Fruit fly (Drosophila melanogaster) whole organism: ENCODE results near the gene CG15212.

Experiments used
- CG8478 ChIP-seq: fragments of >200 bp; optimal IDR thresholded peaks from 2 replicates; lab custom pipeline; 2018; ENCODE audit warnings: inconsistent platforms
- Dll ChIP-seq: fragments of >200 bp; optimal IDR thresholded peaks from 2 replicates; lab custom pipeline; 2017
- EcR ChIP-seq, 2 experiments: fragments of >200 bp; optimal IDR thresholded peaks; 2 replicates each; lab custom pipeline; 2017; ENCODE audit warnings: missing biosample characterization in 2 of 2, missing genetic modification characterization in 2 of 2, missing genetic modification reagents in 2 of 2
- pan ChIP-seq: fragments of >200 bp; optimal IDR thresholded peaks from 2 replicates; lab custom pipeline; 2017
- psq ChIP-seq: fragments of >200 bp; optimal IDR thresholded peaks from 2 replicates; lab custom pipeline; 2017
- usp ChIP-seq: fragments of >200 bp; optimal IDR thresholded peaks from 2 replicates; lab custom pipeline; 2017; ENCODE audit warnings: missing biosample characterization, missing genetic modification characterization, mixed read lengths

Gene CG15212

dm6 chr3L:5141380-5142101 lies 10.2 kb downstream of the CG15212 start, which contains the start of the genes Dhrs4 and Gdap1:
Gene Dhrs4 (minus strand): TSS chr3L:5141646.
Gene Gdap1 (plus strand): TSS chr3L:5141953.
- TF ChIP-seq EcR (GFP tag; optimal IDR thresholded peaks at IDR 0.05; lab: Kevin White, UChicago), result no peak

- TF ChIP-seq psq (lab: Kevin White, UChicago), result no peak
- TF ChIP-seq Dll (lab: Kevin White, UChicago), result no peak
These were observed 14.5 kb downstream of the CG15212 start, which contains the start of the genes Fitm and AlaRS-m for dm6 chr3L:5145814-5146244. Gene Fitm (minus strand): TSS chr3L:5146063. Gene AlaRS-m (plus strand): TSS chr3L:5146098.

dm6 chr3L:5152354-5152806 lies 21.0 kb downstream of the CG15212 start, which contains the start of the genes Gen and Srp54k:
Gene Gen (minus strand): TSS chr3L:5152376.
Gene Srp54k (plus strand): TSS chr3L:5152678.
- TF ChIP-seq CG8478 (lab: Kevin White, UChicago), result no peak
- no peak for TF ChIP-seq EcR (GFP tag; optimal IDR thresholded peaks at IDR 0.05; lab: Kevin White, UChicago)
- no peak for TF ChIP-seq usp (GFP tag; lab: Kevin White, UChicago)
- no peak for TF ChIP-seq Dll (lab: Kevin White, UChicago)
- TF ChIP-seq pan (lab: Kevin White, UChicago), result no peak
- no peak for TF ChIP-seq psq (lab: Kevin White, UChicago)

- TF ChIP-seq CG8478 (lab: Kevin White, UChicago) (no peak), psq (lab: Kevin White, UChicago) (no peak), pan (lab: Kevin White, UChicago) (no peak), usp (GFP tag; lab: Kevin White, UChicago) (no peak), EcR (GFP tag; optimal IDR thresholded peaks at IDR 0.05; lab: Kevin White, UChicago) (no peak), Dll (lab: Kevin White, UChicago) (no peak)
These were observed 23.7 kb downstream of the CG15212 start for dm6 chr3L:5154917-5155613.

dm6 chr3L:5172470-5172869 lies 41.1 kb downstream of the CG15212 start:
- TF ChIP-seq EcR (GFP tag; optimal IDR thresholded peaks at IDR 0.05; lab: Kevin White, UChicago) (no peak), psq (lab: Kevin White, UChicago) (no peak), pan (lab: Kevin White, UChicago) (no peak), CG8478 (lab: Kevin White, UChicago) (no peak), usp (GFP tag; lab: Kevin White, UChicago) (no peak), Dll (lab: Kevin White, UChicago) (no peak)

dm6 chr3L:5176071-5176470 lies 44.7 kb downstream of the CG15212 start:
- TF ChIP-seq psq (lab: Kevin White, UChicago) (no peak), usp (GFP tag; lab: Kevin White, UChicago) (no peak), Dll (lab: Kevin White, UChicago) (no peak), EcR (GFP tag; optimal IDR thresholded peaks at IDR 0.05; lab: Kevin White, UChicago) (no peak), CG8478 (lab: Kevin White, UChicago) (no peak), pan (lab: Kevin White, UChicago) (no peak)

dm6 chr3L:5176789-5177188 lies 45.4 kb downstream of the CG15212 start:
- TF ChIP-seq Dll (lab: Kevin White, UChicago) (no peak), psq (lab: Kevin White, UChicago) (no peak), EcR (GFP tag; optimal IDR thresholded peaks at IDR 0.05; lab: Kevin White, UChicago) (no peak), pan (lab: Kevin White, UChicago) (no peak), usp (GFP tag; lab: Kevin White, UChicago) (no peak), CG8478 (lab: Kevin White, UChicago) (no peak)

- TF ChIP-seq usp (GFP tag; lab: Kevin White, UChicago), result no peak
- TF ChIP-seq Dll (lab: Kevin White, UChicago), result no peak
- TF ChIP-seq EcR (GFP tag; optimal IDR thresholded peaks at IDR 0.05; lab: Kevin White, UChicago), result no peak
- TF ChIP-seq CG8478 (lab: Kevin White, UChicago), result no peak
- no peak for TF ChIP-seq psq (lab: Kevin White, UChicago)
- TF ChIP-seq pan (lab: Kevin White, UChicago), result no peak
These were observed 47.6 kb downstream of the CG15212 start for dm6 chr3L:5178903-5179302.

dm6 chr3L:5180179-5180578 lies 48.8 kb downstream of the CG15212 start:
- TF ChIP-seq CG8478 (lab: Kevin White, UChicago), result no peak
- no peak for TF ChIP-seq usp (GFP tag; lab: Kevin White, UChicago)
- no peak for TF ChIP-seq pan (lab: Kevin White, UChicago)
- TF ChIP-seq Dll (lab: Kevin White, UChicago), result no peak
- TF ChIP-seq psq (lab: Kevin White, UChicago), result no peak
- TF ChIP-seq EcR (GFP tag; optimal IDR thresholded peaks at IDR 0.05; lab: Kevin White, UChicago), result no peak

- TF ChIP-seq CG8478 (lab: Kevin White, UChicago) (no peak), psq (lab: Kevin White, UChicago) (no peak), pan (lab: Kevin White, UChicago) (no peak), EcR (GFP tag; optimal IDR thresholded peaks at IDR 0.05; lab: Kevin White, UChicago) (no peak), usp (GFP tag; lab: Kevin White, UChicago) (no peak), Dll (lab: Kevin White, UChicago) (no peak)
These were observed 49.7 kb downstream of the CG15212 start for dm6 chr3L:5180968-5181612.
